Worm (Caenorhabditis elegans) whole organism, mixed stage, embryonic: ENCODE data around the gene tric-1B.2.

Experiments used
- lsy-2 ChIP-seq: fragments of 150-350 bp; optimal IDR thresholded peaks from 2 replicates; lab custom pipeline; 2014; ENCODE audit warnings: missing biosample characterization, missing genetic modification characterization
- nhr-237 ChIP-seq: fragments of 150-350 bp; optimal IDR thresholded peaks from 2 replicates; lab custom pipeline; 2014; ENCODE audit warnings: missing biosample characterization, missing genetic modification characterization
- sptf-1 ChIP-seq: sonication (generic microtip); optimal IDR thresholded peaks from 2 replicates; lab custom pipeline; 2017; ENCODE audit warnings: mild to moderate bottlenecking, missing genetic modification characterization, moderate library complexity, missing compliant biosample characterization
- unc-62 ChIP-seq: fragments of 150-350 bp; optimal IDR thresholded peaks from 2 replicates; lab custom pipeline; 2014; ENCODE audit warnings: missing biosample characterization, missing genetic modification reagents, missing genetic modification characterization

ce11 chrII:12256528-12256927, 22.7 kb downstream of the tric-1B.2 start, which contains the start of gene parn-2:
- no peak for TF ChIP-seq unc-62 (GFP tag; lab: Kevin White, UChicago)
- no peak for TF ChIP-seq nhr-237 (tag; lab: Kevin White, UChicago)
- TF ChIP-seq sptf-1 (tag; lab: Kevin White, UChicago) = no peak
- no peak for TF ChIP-seq lsy-2 (tag; lab: Kevin White, UChicago)
